Worm (Caenorhabditis elegans) whole organism, L1 larva: ENCODE data around the gene ztf-17.

ENCODE experiments used
- C04F5.9 ChIP-seq: sonication (generic microtip); optimal IDR thresholded peaks from 2 replicates; lab custom pipeline; 2016; ENCODE audit warnings: missing genetic modification characterization, missing compliant biosample characterization
- C16A3.4 ChIP-seq: fragments of 150-350 bp; optimal IDR thresholded peaks from 2 replicates; lab custom pipeline; 2014; ENCODE audit warnings: missing biosample characterization, missing genetic modification characterization
- aha-1 ChIP-seq: fragments of 150-350 bp; optimal IDR thresholded peaks from 2 replicates; lab custom pipeline; 2014; ENCODE audit warnings: missing biosample characterization, missing genetic modification characterization
- blmp-1 ChIP-seq: fragments of 150-350 bp; optimal IDR thresholded peaks from 2 replicates; lab custom pipeline; 2014; ENCODE audit warnings: missing biosample characterization, missing genetic modification characterization
- ceh-63 ChIP-seq: fragments of 200-800 bp; sonication (Bioruptor generic); optimal IDR thresholded peaks from 2 replicates; lab custom pipeline; 2018; ENCODE audit warnings: mild to moderate bottlenecking, missing genetic modification characterization, missing compliant biosample characterization
- ceh-90 ChIP-seq: sonication (generic microtip); optimal IDR thresholded peaks from 2 replicates; lab custom pipeline; 2016; ENCODE audit warnings: missing genetic modification characterization, missing compliant biosample characterization
- ces-1 ChIP-seq: fragments of 150-350 bp; optimal IDR thresholded peaks from 2 replicates; lab custom pipeline; 2014; ENCODE audit warnings: missing biosample characterization, missing genetic modification reagents, missing genetic modification characterization
- dpl-1 ChIP-seq, 3 experiments: fragments of 150-350 bp in 2 of 3; sonication (generic microtip) in 1 of 3; optimal IDR thresholded peaks; 2 replicates each; lab custom pipeline; 2014 to 2017; ENCODE audit warnings: missing biosample characterization in 3 of 3, missing genetic modification characterization in 3 of 3, missing genetic modification reagents in 3 of 3
- efl-1 ChIP-seq, 4 experiments: fragments of 150-350 bp; optimal IDR thresholded peaks in 3 of 4; peaks in 1 of 4; 1 replicate in 1 of 4; 2 replicates in 3 of 4; lab custom pipeline; 2014; ENCODE audit warnings: missing biosample characterization in 2 of 4, missing genetic modification characterization in 2 of 4, missing genetic modification reagents in 2 of 4
- efl-3 ChIP-seq: fragments of 200-800 bp; sonication (Bioruptor generic); optimal IDR thresholded peaks from 2 replicates; lab custom pipeline; 2018; ENCODE audit warnings: mild to moderate bottlenecking, missing genetic modification characterization, missing compliant biosample characterization
- egl-27 ChIP-seq, 2 experiments: fragments of 150-350 bp in 1 of 2; sonication (generic microtip); optimal IDR thresholded peaks; 3 replicates each; lab custom pipeline; 2017 to 2018; ENCODE audit warnings: missing biosample characterization in 2 of 2, missing genetic modification characterization in 2 of 2, missing genetic modification reagents in 2 of 2
- elt-3 ChIP-seq, 6 experiments: fragments of 150-350 bp in 1 of 6; sonication (generic microtip); optimal IDR thresholded peaks; 2 replicates each; lab custom pipeline; 2017 to 2018; ENCODE audit warnings: missing biosample characterization in 6 of 6, missing genetic modification characterization in 6 of 6, inconsistent platforms in 1 of 6
- fkh-10 ChIP-seq: sonication (generic microtip); optimal IDR thresholded peaks from 2 replicates; lab custom pipeline; 2017; ENCODE audit warnings: missing biosample characterization, missing genetic modification reagents, missing genetic modification characterization
- fkh-8 ChIP-seq: sonication (generic microtip); optimal IDR thresholded peaks from 2 replicates; lab custom pipeline; 2016; ENCODE audit warnings: mild to moderate bottlenecking, missing genetic modification characterization, missing compliant biosample characterization
- fos-1 ChIP-seq: fragments of 150-350 bp; optimal IDR thresholded peaks from 2 replicates; lab custom pipeline; 2014; ENCODE audit warnings: missing biosample characterization, missing genetic modification characterization
- irx-1 ChIP-seq: sonication (generic microtip); optimal IDR thresholded peaks from 2 replicates; lab custom pipeline; 2016; ENCODE audit warnings: missing genetic modification characterization, missing compliant biosample characterization
- isw-1 ChIP-seq: fragments of 200-800 bp; sonication (Bioruptor generic); IDR thresholded peaks from 2 replicates; pipeline ENCODE4 v1.3.6; 2022; ENCODE audit warnings: missing genetic modification characterization, missing compliant biosample characterization
- lin-13 ChIP-seq: fragments of 150-350 bp; optimal IDR thresholded peaks from 2 replicates; lab custom pipeline; 2014; ENCODE audit warnings: missing biosample characterization, missing genetic modification reagents, missing genetic modification characterization
- lin-14 ChIP-seq: fragments of 200-800 bp; sonication (Bioruptor generic); optimal IDR thresholded peaks from 2 replicates; lab custom pipeline; 2018; ENCODE audit warnings: mild to moderate bottlenecking, missing genetic modification characterization, moderate library complexity, missing compliant biosample characterization
- lin-15B ChIP-seq: fragments of 150-350 bp; sonication (generic microtip); optimal IDR thresholded peaks from 3 replicates; lab custom pipeline; 2014; ENCODE audit warnings: missing biosample characterization, missing genetic modification characterization
- lin-35 ChIP-seq, 2 experiments: fragments of 150-350 bp; optimal IDR thresholded peaks; 2 replicates each; lab custom pipeline; 2014; ENCODE audit warnings: missing biosample characterization in 2 of 2, missing genetic modification characterization in 2 of 2, missing genetic modification reagents in 2 of 2
- lin-39 ChIP-seq: fragments of 150-350 bp; optimal IDR thresholded peaks from 2 replicates; lab custom pipeline; 2014; ENCODE audit warnings: missing biosample characterization, missing genetic modification reagents, missing genetic modification characterization
- lsy-2 ChIP-seq, 2 experiments: fragments of 150-350 bp; optimal IDR thresholded peaks; 2 replicates each; lab custom pipeline; 2014; ENCODE audit warnings: missing biosample characterization in 2 of 2, missing genetic modification characterization in 2 of 2
- mef-2 ChIP-seq: fragments of 150-350 bp; optimal IDR thresholded peaks from 2 replicates; lab custom pipeline; 2014; ENCODE audit warnings: missing biosample characterization, missing genetic modification characterization
- mep-1 ChIP-seq: fragments of 150-350 bp; optimal IDR thresholded peaks from 2 replicates; lab custom pipeline; 2014; ENCODE audit warnings: missing biosample characterization, missing genetic modification characterization
- nhr-19 ChIP-seq: fragments of 200-800 bp; sonication (Bioruptor generic); conservative IDR thresholded peaks from 2 replicates; pipeline ENCODE4 v1.3.6; 2022; ENCODE audit warnings: missing genetic modification characterization, missing compliant biosample characterization
- nhr-20 ChIP-seq: sonication (generic microtip); optimal IDR thresholded peaks from 2 replicates; lab custom pipeline; 2016; ENCODE audit warnings: mild to moderate bottlenecking, missing genetic modification characterization, missing compliant biosample characterization
- nhr-237 ChIP-seq: fragments of 150-350 bp; optimal IDR thresholded peaks from 2 replicates; lab custom pipeline; 2014; ENCODE audit warnings: missing biosample characterization, missing genetic modification characterization
- pag-3 ChIP-seq: sonication (generic microtip); optimal IDR thresholded peaks from 2 replicates; lab custom pipeline; 2017; ENCODE audit warnings: missing genetic modification characterization, mild to moderate bottlenecking, missing compliant biosample characterization, antibody characterized with exemption, borderline replicate concordance; ENCODE audit not compliant: insufficient read depth
- pax-3 ChIP-seq: fragments of 200-800 bp; sonication (Bioruptor generic); optimal IDR thresholded peaks from 2 replicates; lab custom pipeline; 2018; ENCODE audit warnings: mild to moderate bottlenecking, missing genetic modification characterization, moderate library complexity, missing compliant biosample characterization
- rnt-1 ChIP-seq: sonication (generic microtip); optimal IDR thresholded peaks from 2 replicates; lab custom pipeline; 2016; ENCODE audit warnings: mild to moderate bottlenecking, missing genetic modification characterization, moderate library complexity, missing compliant biosample characterization
- snpc-4 ChIP-seq: fragments of 150-350 bp; optimal IDR thresholded peaks from 2 replicates; lab custom pipeline; 2014; ENCODE audit warnings: missing biosample characterization, missing genetic modification characterization
- snu-23 ChIP-seq: sonication (generic microtip); optimal IDR thresholded peaks from 2 replicates; lab custom pipeline; 2016; ENCODE audit warnings: missing genetic modification characterization, missing compliant biosample characterization
- sox-4 ChIP-seq: sonication (generic microtip); optimal IDR thresholded peaks from 2 replicates; lab custom pipeline; 2016; ENCODE audit warnings: missing genetic modification characterization, missing compliant biosample characterization
- sptf-1 ChIP-seq: fragments of 150-350 bp; optimal IDR thresholded peaks from 2 replicates; lab custom pipeline; 2014; ENCODE audit warnings: missing biosample characterization, missing genetic modification characterization
- swsn-7 ChIP-seq: sonication (generic microtip); optimal IDR thresholded peaks from 2 replicates; lab custom pipeline; 2016; ENCODE audit warnings: missing genetic modification characterization, missing compliant biosample characterization
- tbx-2 ChIP-seq: sonication (generic microtip); optimal IDR thresholded peaks from 2 replicates; lab custom pipeline; 2016; ENCODE audit warnings: missing genetic modification characterization, missing compliant biosample characterization
- unc-130 ChIP-seq: fragments of 150-350 bp; optimal IDR thresholded peaks from 2 replicates; lab custom pipeline; 2017; ENCODE audit warnings: missing biosample characterization, missing genetic modification characterization, inconsistent platforms
- unc-30 ChIP-seq: sonication (generic microtip); optimal IDR thresholded peaks from 2 replicates; lab custom pipeline; 2017; ENCODE audit warnings: missing biosample characterization, missing genetic modification characterization
- unc-98 ChIP-seq: fragments of 200-800 bp; sonication (Bioruptor generic); IDR thresholded peaks from 2 replicates; pipeline ENCODE4 v1.3.6; 2022; ENCODE audit warnings: missing genetic modification characterization, missing compliant biosample characterization
- zip-4 ChIP-seq: fragments of 200-800 bp; sonication (Bioruptor generic); optimal IDR thresholded peaks from 2 replicates; lab custom pipeline; 2018; ENCODE audit warnings: mild to moderate bottlenecking, missing genetic modification characterization, moderate library complexity, missing compliant biosample characterization
- ztf-11 ChIP-seq, 2 experiments: sonication (generic microtip); optimal IDR thresholded peaks; 2 replicates each; lab custom pipeline; 2016 to 2017; ENCODE audit warnings: missing genetic modification characterization in 2 of 2, missing biosample characterization in 1 of 2, missing compliant biosample characterization in 1 of 2

ztf-17 gene

ce11 chrII:7851480-7851879 is 18.5 kb downstream of the ztf-17 start:
- TF ChIP-seq mep-1 (tag; lab: Kevin White, UChicago) = peak; percentile 16
- no peak for TF ChIP-seq tbx-2
- TF ChIP-seq swsn-7 (tag; lab: Kevin White, UChicago) = no peak
- no peak for TF ChIP-seq snu-23 (GFP tag; lab: Kevin White, UChicago)
- no peak for TF ChIP-seq ztf-11 (tag; optimal IDR thresholded peaks at IDR 0.05; lab: Kevin White, UChicago)
- no peak for TF ChIP-seq efl-1 (optimal IDR thresholded peaks at IDR 0.05; lab: Kevin White, UChicago)
- TF ChIP-seq efl-1 (GFP tag; optimal IDR thresholded peaks at IDR 0.05 in 1 of 2; lab: Kevin White, UChicago) = peak in 1 of 2 experiments; percentile 77
- TF ChIP-seq isw-1 (GFP tag; lab: Robert Waterston, UW) = no peak
- no peak for TF ChIP-seq lin-15B (tag; lab: Kevin White, UChicago)
- TF ChIP-seq C04F5.9 (tag; lab: Kevin White, UChicago) = no peak
- TF ChIP-seq lin-35 (GFP tag; optimal IDR thresholded peaks at IDR 0.05; lab: Kevin White, UChicago) = peak in 1 of 2 experiments; percentile 23
- TF ChIP-seq lin-39 = no peak
- TF ChIP-seq lin-14 (GFP tag; lab: Kevin White, UChicago) = peak; percentile 10
- TF ChIP-seq fos-1 (tag; lab: Kevin White, UChicago) = no peak
- no peak for TF ChIP-seq ces-1
- TF ChIP-seq sox-4 (tag; lab: Kevin White, UChicago) = no peak

- TF ChIP-seq sptf-1 (no peak), elt-3 (tag; optimal IDR thresholded peaks at IDR 0.05; lab: Kevin White, UChicago) (no peak), pax-3 (tag; lab: Kevin White, UChicago) (no peak), swsn-7 (tag; lab: Kevin White, UChicago) (no peak), lin-39 (no peak), snpc-4 (tag; lab: Kevin White, UChicago) (no peak), egl-27 (tag; optimal IDR thresholded peaks at IDR 0.05; lab: Kevin White, UChicago) (no peak), unc-30 (no peak), efl-1 (optimal IDR thresholded peaks at IDR 0.05; lab: Kevin White, UChicago) (no peak), efl-1 (GFP tag; optimal IDR thresholded peaks at IDR 0.05 in 1 of 2; lab: Kevin White, UChicago) (peak in 1 of 2 experiments; percentile 42), lin-13 (no peak), fkh-10 (no peak), ztf-11 (tag; optimal IDR thresholded peaks at IDR 0.05; lab: Kevin White, UChicago) (no peak), nhr-20 (no peak), unc-98 (no peak), aha-1 (tag; lab: Kevin White, UChicago) (no peak), lsy-2 (tag; optimal IDR thresholded peaks at IDR 0.05; lab: Kevin White, UChicago) (peak in 1 of 2 experiments; percentile 24), unc-130 (no peak), lin-14 (GFP tag; lab: Kevin White, UChicago) (peak; percentile 59), blmp-1 (peak; percentile 78), mef-2 (no peak), zip-4 (GFP tag; lab: Kevin White, UChicago) (no peak), nhr-237 (tag; lab: Kevin White, UChicago) (no peak), pag-3 (tag; lab: Kevin White, UChicago) (no peak), irx-1 (tag; lab: Kevin White, UChicago) (no peak), dpl-1 (GFP tag; optimal IDR thresholded peaks at IDR 0.05; lab: Kevin White, UChicago) (no peak), rnt-1 (tag; lab: Kevin White, UChicago) (peak; percentile 28), efl-3 (GFP tag; lab: Kevin White, UChicago) (no peak), C16A3.4 (tag; lab: Kevin White, UChicago) (no peak), ceh-63 (GFP tag; lab: Kevin White, UChicago) (no peak)
Observed at ce11 chrII:7850575-7850974, 19.4 kb downstream of the ztf-17 start.

- TF ChIP-seq elt-3 (tag; optimal IDR thresholded peaks at IDR 0.05; lab: Kevin White, UChicago) = no peak
- no peak for TF ChIP-seq swsn-7 (tag; lab: Kevin White, UChicago)
- TF ChIP-seq pax-3 (tag; lab: Kevin White, UChicago) = no peak
- TF ChIP-seq efl-1 (optimal IDR thresholded peaks at IDR 0.05; lab: Kevin White, UChicago) = no peak
- no peak for TF ChIP-seq efl-1 (GFP tag; optimal IDR thresholded peaks at IDR 0.05 in 1 of 2; lab: Kevin White, UChicago)
- TF ChIP-seq lin-15B (tag; lab: Kevin White, UChicago) = no peak
- TF ChIP-seq nhr-19 (GFP tag; lab: Robert Waterston, UW) = no peak
- TF ChIP-seq fkh-8 (tag; lab: Kevin White, UChicago) = no peak
- no peak for TF ChIP-seq ceh-90 (tag; lab: Kevin White, UChicago)
Observed at ce11 chrII:7849697-7850096, 20.3 kb downstream of the ztf-17 start, which contains the start of gene acr-7. acr-7 (minus strand) TSS chrII:7849797.
